Worm (Caenorhabditis elegans) whole organism, L3 larva: ENCODE results near the gene ins-4.

Experiments
- R02D3.7 ChIP-seq: fragments of 150-350 bp; optimal IDR thresholded peaks from 2 replicates; lab custom pipeline; 2014; ENCODE audit warnings: missing biosample characterization, missing genetic modification characterization
- ZK546.5 ChIP-seq: sonication (generic microtip); optimal IDR thresholded peaks from 2 replicates; lab custom pipeline; 2017; ENCODE audit warnings: missing biosample characterization, missing genetic modification characterization
- aly-2 ChIP-seq: fragments of 150-350 bp; optimal IDR thresholded peaks from 2 replicates; lab custom pipeline; 2014; ENCODE audit warnings: missing biosample characterization, missing genetic modification characterization
- ceh-16 ChIP-seq: sonication (generic microtip); optimal IDR thresholded peaks from 2 replicates; lab custom pipeline; 2017; ENCODE audit warnings: missing biosample characterization, missing genetic modification characterization
- ceh-82 ChIP-seq: fragments of 150-350 bp; optimal IDR thresholded peaks from 2 replicates; lab custom pipeline; 2014; ENCODE audit warnings: missing biosample characterization, missing genetic modification characterization
- egl-27 ChIP-seq: sonication (generic microtip); optimal IDR thresholded peaks from 4 replicates; lab custom pipeline; 2017; ENCODE audit warnings: missing biosample characterization, missing genetic modification reagents, missing genetic modification characterization
- egl-5 ChIP-seq: fragments of 150-350 bp; optimal IDR thresholded peaks from 2 replicates; lab custom pipeline; 2017; ENCODE audit warnings: missing biosample characterization, missing genetic modification reagents, missing genetic modification characterization, inconsistent platforms
- elt-1 ChIP-seq: fragments of 150-350 bp; optimal IDR thresholded peaks from 2 replicates; lab custom pipeline; 2014; ENCODE audit warnings: missing biosample characterization, missing genetic modification characterization
- elt-3 ChIP-seq, 3 experiments: fragments of 150-350 bp in 1 of 3; sonication (generic microtip) in 2 of 3; optimal IDR thresholded peaks; 2 replicates in 2 of 3; 4 replicates in 1 of 3; lab custom pipeline; 2014 to 2017; ENCODE audit warnings: missing biosample characterization in 3 of 3, missing genetic modification characterization in 3 of 3
- eor-1 ChIP-seq, 2 experiments: fragments of 150-350 bp; optimal IDR thresholded peaks; 2 replicates each; lab custom pipeline; 2014 to 2018; ENCODE audit warnings: missing biosample characterization in 2 of 2, missing genetic modification characterization in 2 of 2
- fkh-10 ChIP-seq: sonication (generic microtip); optimal IDR thresholded peaks from 2 replicates; lab custom pipeline; 2017; ENCODE audit warnings: missing biosample characterization, missing genetic modification reagents, missing genetic modification characterization
- fkh-2 ChIP-seq: fragments of 150-350 bp; optimal IDR thresholded peaks from 2 replicates; lab custom pipeline; 2014; ENCODE audit warnings: missing biosample characterization, missing genetic modification reagents, missing genetic modification characterization
- fos-1 ChIP-seq: fragments of 150-350 bp; optimal IDR thresholded peaks from 2 replicates; lab custom pipeline; 2014; ENCODE audit warnings: missing biosample characterization, missing genetic modification characterization
- hmg-11 ChIP-seq: sonication (generic microtip); optimal IDR thresholded peaks from 2 replicates; lab custom pipeline; 2016; ENCODE audit warnings: missing genetic modification characterization, missing compliant biosample characterization
- jun-1 ChIP-seq: fragments of 150-350 bp; optimal IDR thresholded peaks from 2 replicates; lab custom pipeline; 2014; ENCODE audit warnings: missing biosample characterization, missing genetic modification reagents, missing genetic modification characterization
- lin-15B ChIP-seq: fragments of 150-350 bp; optimal IDR thresholded peaks from 2 replicates; lab custom pipeline; 2014; ENCODE audit warnings: missing biosample characterization, missing genetic modification characterization
- lin-39 ChIP-seq: fragments of 150-350 bp; optimal IDR thresholded peaks from 2 replicates; lab custom pipeline; 2018; ENCODE audit warnings: missing biosample characterization, missing genetic modification reagents, missing genetic modification characterization
- lsy-12 ChIP-seq: sonication (generic microtip); optimal IDR thresholded peaks from 2 replicates; lab custom pipeline; 2016; ENCODE audit warnings: mild to moderate bottlenecking, missing genetic modification characterization, missing compliant biosample characterization
- mml-1 ChIP-seq: fragments of 150-350 bp; sonication (generic microtip); optimal IDR thresholded peaks from 3 replicates; lab custom pipeline; 2014; ENCODE audit warnings: missing biosample characterization, missing genetic modification characterization
- nfya-1 ChIP-seq: sonication (generic microtip); optimal IDR thresholded peaks from 2 replicates; lab custom pipeline; 2017; ENCODE audit warnings: missing genetic modification characterization, mild to moderate bottlenecking, missing compliant biosample characterization, antibody characterized with exemption, moderate library complexity; ENCODE audit not compliant: insufficient read depth
- nhr-11 ChIP-seq: fragments of 150-350 bp; optimal IDR thresholded peaks from 2 replicates; lab custom pipeline; 2014; ENCODE audit warnings: missing biosample characterization, missing genetic modification characterization
- nhr-12 ChIP-seq: fragments of 150-350 bp; optimal IDR thresholded peaks from 2 replicates; lab custom pipeline; 2014; ENCODE audit warnings: missing biosample characterization, missing genetic modification characterization
- nhr-23 ChIP-seq: fragments of 150-350 bp; optimal IDR thresholded peaks from 2 replicates; lab custom pipeline; 2014; ENCODE audit warnings: missing biosample characterization, missing genetic modification reagents, missing genetic modification characterization
- nhr-237 ChIP-seq: fragments of 150-350 bp; optimal IDR thresholded peaks from 2 replicates; lab custom pipeline; 2014; ENCODE audit warnings: missing biosample characterization, missing genetic modification characterization
- nhr-28 ChIP-seq: fragments of 150-350 bp; optimal IDR thresholded peaks from 2 replicates; lab custom pipeline; 2014; ENCODE audit warnings: missing biosample characterization, missing genetic modification characterization
- nhr-43 ChIP-seq: sonication (generic microtip); optimal IDR thresholded peaks from 2 replicates; lab custom pipeline; 2016; ENCODE audit warnings: mild to moderate bottlenecking, missing genetic modification characterization, missing compliant biosample characterization; ENCODE audit not compliant: poor library complexity, severe bottlenecking
- nhr-67 ChIP-seq: fragments of 150-350 bp; optimal IDR thresholded peaks from 2 replicates; lab custom pipeline; 2014; ENCODE audit warnings: missing biosample characterization, missing genetic modification characterization
- nhr-76 ChIP-seq: fragments of 150-350 bp; sonication (generic microtip); optimal IDR thresholded peaks from 5 replicates; lab custom pipeline; 2014; ENCODE audit warnings: missing biosample characterization, missing genetic modification characterization
- pha-4 ChIP-seq: fragments of 150-350 bp; optimal IDR thresholded peaks from 2 replicates; lab custom pipeline; 2014; ENCODE audit warnings: missing biosample characterization, missing genetic modification reagents, missing genetic modification characterization
- pqm-1 ChIP-seq: fragments of 150-350 bp; optimal IDR thresholded peaks from 2 replicates; lab custom pipeline; 2017; ENCODE audit warnings: missing biosample characterization, missing genetic modification characterization, inconsistent platforms
- sea-2 ChIP-seq: fragments of 150-350 bp; sonication (generic microtip); optimal IDR thresholded peaks from 4 replicates; lab custom pipeline; 2014; ENCODE audit warnings: missing biosample characterization, missing genetic modification reagents, missing genetic modification characterization
- skn-1 ChIP-seq: fragments of 150-350 bp; optimal IDR thresholded peaks from 2 replicates; lab custom pipeline; 2014; ENCODE audit warnings: missing biosample characterization, missing genetic modification characterization
- snpc-4 ChIP-seq: fragments of 150-350 bp; optimal IDR thresholded peaks from 2 replicates; lab custom pipeline; 2014; ENCODE audit warnings: missing biosample characterization, missing genetic modification characterization
- tbx-2 ChIP-seq: sonication (generic microtip); optimal IDR thresholded peaks from 2 replicates; lab custom pipeline; 2016; ENCODE audit warnings: mild to moderate bottlenecking, missing genetic modification characterization, missing compliant biosample characterization
- unc-39 ChIP-seq: sonication (generic microtip); optimal IDR thresholded peaks from 4 replicates; lab custom pipeline; 2017; ENCODE audit warnings: missing biosample characterization, missing genetic modification characterization
- zag-1 ChIP-seq: fragments of 150-350 bp; optimal IDR thresholded peaks from 2 replicates; lab custom pipeline; 2014; ENCODE audit warnings: missing biosample characterization, missing genetic modification characterization
- ztf-4 ChIP-seq: fragments of 150-350 bp; optimal IDR thresholded peaks from 2 replicates; lab custom pipeline; 2014; ENCODE audit warnings: missing biosample characterization, missing genetic modification characterization

The ins-4 gene

DNA sequence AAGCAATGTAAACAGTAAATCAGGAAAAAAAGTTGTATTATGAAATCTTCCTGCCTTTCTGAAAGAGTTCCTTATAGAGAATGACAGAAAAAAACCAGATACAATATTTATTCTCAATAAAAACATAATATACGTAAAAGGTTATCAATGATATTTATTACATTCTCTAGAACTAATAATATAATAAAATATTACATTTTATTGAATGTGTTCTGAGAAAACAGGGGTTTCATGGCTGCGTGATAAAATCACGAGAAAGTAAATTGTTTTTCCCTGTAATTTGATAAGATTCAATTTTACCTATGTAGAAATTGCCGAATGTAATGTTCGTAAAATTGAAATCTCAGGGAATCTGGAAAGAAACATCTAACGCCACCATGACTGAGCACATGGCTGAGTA is 31.2 kb upstream of the ins-4 start:
- TF ChIP-seq elt-1 (tag; lab: Kevin White, UChicago) = no peak
- TF ChIP-seq R02D3.7 (tag; lab: Kevin White, UChicago) = no peak
- no peak for TF ChIP-seq egl-27 (tag; lab: Kevin White, UChicago)
- TF ChIP-seq sea-2 (GFP tag; lab: Kevin White, UChicago) = no peak
- TF ChIP-seq hmg-11 (tag; lab: Kevin White, UChicago) = no peak
- TF ChIP-seq unc-39 (tag; lab: Kevin White, UChicago) = no peak
- TF ChIP-seq, all 47 proteins: peak for 0

DNA sequence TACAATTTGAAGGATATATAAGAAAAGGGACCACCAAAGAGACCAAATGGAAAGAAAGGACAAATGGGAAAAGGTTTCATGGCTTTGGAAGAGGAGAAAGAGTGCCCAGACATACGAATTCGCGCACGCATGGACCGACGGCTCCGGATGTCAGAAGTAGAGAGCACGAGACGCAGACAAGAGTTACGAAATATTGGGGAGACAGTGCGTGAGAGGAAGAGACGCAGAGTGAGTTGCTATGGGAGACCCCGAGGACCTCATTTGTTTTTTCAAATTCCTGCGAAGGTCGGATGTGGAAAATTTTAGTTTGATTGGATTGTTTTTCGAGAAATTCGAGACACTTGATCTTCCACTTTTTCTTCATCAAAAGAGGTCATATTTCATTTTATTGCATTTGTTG is 29.5 kb upstream of the ins-4 start:
- TF ChIP-seq mml-1 = no peak
- no peak for TF ChIP-seq nhr-28 (tag; lab: Kevin White, UChicago)
- peak; percentile 7 for TF ChIP-seq fkh-10 (GFP tag; lab: Kevin White, UChicago)
- TF ChIP-seq nhr-237 (tag; lab: Kevin White, UChicago) = no peak
- no peak for TF ChIP-seq skn-1 (tag; lab: Kevin White, UChicago)
- TF ChIP-seq unc-39 (tag; lab: Kevin White, UChicago) = no peak
- TF ChIP-seq elt-3 (tag; optimal IDR thresholded peaks at IDR 0.05; lab: Kevin White, UChicago) = no peak
- TF ChIP-seq egl-5 (tag; lab: Kevin White, UChicago) = peak; percentile 28
- TF ChIP-seq lin-15B (tag; lab: Kevin White, UChicago) = no peak
- TF ChIP-seq ZK546.5 = no peak
- peak; percentile 60 for TF ChIP-seq nfya-1 (tag; lab: Kevin White, UChicago)
- no peak for TF ChIP-seq fos-1 (tag; lab: Kevin White, UChicago)
- TF ChIP-seq hmg-11 (tag; lab: Kevin White, UChicago) = no peak
- TF ChIP-seq ceh-16 (tag; lab: Kevin White, UChicago) = no peak
- TF ChIP-seq ceh-82 (tag; lab: Kevin White, UChicago) = no peak
- TF ChIP-seq nhr-11 = no peak
- no peak for TF ChIP-seq aly-2 (tag; lab: Kevin White, UChicago)
- no peak for TF ChIP-seq zag-1 (tag; lab: Kevin White, UChicago)
- peak; percentile 57 for TF ChIP-seq lin-39 (tag; lab: Kevin White, UChicago)
- no peak for TF ChIP-seq nhr-76 (tag; lab: Kevin White, UChicago)
- TF ChIP-seq snpc-4 = peak; percentile 78
- TF ChIP-seq fkh-2 = no peak
- TF ChIP-seq lsy-12 (tag; lab: Kevin White, UChicago) = no peak
- TF ChIP-seq R02D3.7 (tag; lab: Kevin White, UChicago) = no peak
- TF ChIP-seq nhr-67 (tag; lab: Kevin White, UChicago) = no peak
- TF ChIP-seq tbx-2 (tag; lab: Kevin White, UChicago) = no peak
- TF ChIP-seq elt-1 (tag; lab: Kevin White, UChicago) = no peak
- no peak for TF ChIP-seq egl-27 (tag; lab: Kevin White, UChicago)
- no peak for TF ChIP-seq nhr-12 (tag; lab: Kevin White, UChicago)
- no peak for TF ChIP-seq jun-1 (tag; lab: Kevin White, UChicago)
- no peak for TF ChIP-seq nhr-23 (tag; lab: Kevin White, UChicago)
- no peak for TF ChIP-seq nhr-43 (tag; lab: Kevin White, UChicago)
- no peak for TF ChIP-seq eor-1 (tag; optimal IDR thresholded peaks at IDR 0.05; lab: Kevin White, UChicago)

DNA sequence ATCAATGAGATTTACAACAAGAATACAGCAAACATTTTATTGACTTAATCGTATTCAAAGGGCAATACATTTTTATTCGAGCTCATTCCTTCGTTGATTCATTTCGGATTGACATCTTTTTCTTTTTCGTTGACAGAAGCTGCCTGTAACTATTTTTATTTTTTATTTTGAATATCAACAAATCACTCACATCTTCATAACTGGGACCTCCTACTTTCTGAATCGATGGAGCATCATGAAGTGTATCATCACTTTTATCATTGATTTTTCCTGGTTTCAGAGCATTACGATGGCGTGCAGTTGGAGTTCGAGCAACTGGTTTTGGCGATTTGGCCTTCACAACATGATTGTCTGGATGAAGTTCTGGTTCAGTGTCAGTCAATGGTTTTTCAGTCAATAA is 28.1 kb upstream of the ins-4 start, which contains the start of gene B0034.1:
Gene B0034.1, plus strand, starts transcription at position 301 of the 400 bp plus-strand sequence.
- TF ChIP-seq ZK546.5 (no peak), snpc-4 (no peak), skn-1 (tag; lab: Kevin White, UChicago) (no peak), tbx-2 (tag; lab: Kevin White, UChicago) (no peak), pqm-1 (tag; lab: Kevin White, UChicago) (no peak), egl-5 (tag; lab: Kevin White, UChicago) (no peak), lsy-12 (tag; lab: Kevin White, UChicago) (no peak), pha-4 (tag; lab: Kevin White, UChicago) (no peak), fkh-10 (GFP tag; lab: Kevin White, UChicago) (no peak), jun-1 (tag; lab: Kevin White, UChicago) (no peak), ztf-4 (tag; lab: Kevin White, UChicago) (no peak), nhr-11 (no peak), ceh-16 (tag; lab: Kevin White, UChicago) (no peak)
